Comparison of ENCODE assay signal across 1 fruit fly cellular context in genomic region chrX:14689108-14689507, dm6.
TF ChIP-seq lines count a peak whose summit lies in the region.

No protein-coding gene starts in this region.

TF ChIP-seq in whole organism, embryonic, 481 proteins besides CTCF, POLR2A, EP300 and RAD21 (continued from another document):
- TF ChIP-seq CG8765 (GFP tag; IDR thresholded peaks at IDR 0.05; lab: Robert Waterston, UW) (no peak; the same call in 1 of the 2 replicates), Hey (tag; optimal IDR thresholded peaks at IDR 0.05; lab: Kevin White, UChicago) (no peak), insv (GFP tag; optimal IDR thresholded peaks at IDR 0.05; lab: Kevin White, UChicago) (no peak), CG2129 (GFP tag; IDR thresholded peaks at IDR 0.05; lab: Robert Waterston, UW; ENCODE audit: partially characterized antibody) (no peak), eyg (GFP tag; optimal IDR thresholded peaks at IDR 0.05; lab: Kevin White, UChicago) (no peak), sd (tag; optimal IDR thresholded peaks at IDR 0.05; lab: Kevin White, UChicago) (no peak), CG8290 (GFP tag; optimal IDR thresholded peaks at IDR 0.05; lab: Kevin White, UChicago) (no peak), CG8290 (tag; optimal IDR thresholded peaks at IDR 0.05; lab: Kevin White, UChicago) (peak in 1 of 2 experiments; percentile 91), CG16863 (GFP tag; optimal IDR thresholded peaks at IDR 0.05; lab: Kevin White, UChicago) (peak; percentile 63), CG6683 (GFP tag; optimal IDR thresholded peaks at IDR 0.05; lab: Kevin White, UChicago) (peak; percentile 4), CG7357 (GFP tag; IDR thresholded peaks at IDR 0.05; lab: Robert Waterston, UW) (peak; percentile 64; the same call in 2 of the 3 replicates), phol (tag; optimal IDR thresholded peaks at IDR 0.05; lab: Kevin White, UChicago) (peak; percentile 78), CG3407 (GFP tag; optimal IDR thresholded peaks at IDR 0.05; lab: Kevin White, UChicago) (peak; percentile 47), CG4404 (GFP tag; IDR thresholded peaks at IDR 0.05; lab: Robert Waterston, UW) (peak; percentile 44; the same call in 1 of the 2 replicates), CG33557 (GFP tag; optimal IDR thresholded peaks at IDR 0.05; lab: Kevin White, UChicago) (no peak), ash1 (GFP tag; optimal IDR thresholded peaks at IDR 0.05; lab: Kevin White, UChicago) (no peak), CG17829 (tag; optimal IDR thresholded peaks at IDR 0.05; lab: Kevin White, UChicago) (peak; percentile 73), sc (optimal IDR thresholded peaks at IDR 0.05; lab: Kevin White, UChicago) (no peak), sc (GFP tag; optimal IDR thresholded peaks at IDR 0.05; lab: Kevin White, UChicago) (peak; percentile 30), Doc2 (GFP tag; IDR thresholded peaks at IDR 0.05; lab: Robert Waterston, UW) (0 out of 2 replicates have a peak, but pooled peaks have one; percentile 23), Hr51 (GFP tag; optimal IDR thresholded peaks at IDR 0.05; lab: Kevin White, UChicago) (peak in 1 of 2 experiments; percentile 86), sim (GFP tag; IDR thresholded peaks at IDR 0.05; lab: Robert Waterston, UW) (peak; percentile 38; the same call in 1 of the 2 replicates), CG7987 (GFP tag; optimal IDR thresholded peaks at IDR 0.05; lab: Kevin White, UChicago) (no peak), CG15073 (GFP tag; optimal IDR thresholded peaks at IDR 0.05; lab: Kevin White, UChicago) (no peak), CG17912 (GFP tag; optimal IDR thresholded peaks at IDR 0.05; lab: Kevin White, UChicago) (peak; percentile 40), Ets97D (GFP tag; optimal IDR thresholded peaks at IDR 0.05; lab: Kevin White, UChicago) (peak; percentile 27), pfk (GFP tag; optimal IDR thresholded peaks at IDR 0.05; lab: Kevin White, UChicago) (no peak), CG11247 (GFP tag; IDR thresholded peaks at IDR 0.05; lab: Robert Waterston, UW) (peak; percentile 63), Dek (tag; optimal IDR thresholded peaks at IDR 0.05; lab: Kevin White, UChicago) (peak; percentile 26), CG13775 (GFP tag; optimal IDR thresholded peaks at IDR 0.05; lab: Kevin White, UChicago) (peak; percentile 1)
